Worm (Caenorhabditis elegans): ENCODE data around the gene str-90.

ce11 chrV:8114542-8114941 lies 11.5 kb downstream of the str-90 start:
- no peak for TF ChIP-seq ama-1 (optimal IDR thresholded peaks at IDR 0.05)
- TF ChIP-seq B0310.2 (tag; optimal IDR thresholded peaks at IDR 0.05) = no peak
- TF ChIP-seq sea-1 (GFP tag; conservative IDR thresholded peaks at IDR 0.05) = no peak
- no peak for TF ChIP-seq hmbx-1 (tag; optimal IDR thresholded peaks at IDR 0.05)

Measured in whole organism, early embryonic.